Worm (Caenorhabditis elegans) whole organism, late embryonic: ENCODE measurements around the gene R05H5.3.

Source experiments
- C08G9.2 ChIP-seq: sonication (generic microtip); optimal IDR thresholded peaks from 2 replicates; lab custom pipeline; 2016; ENCODE audit warnings: mild to moderate bottlenecking, missing genetic modification characterization, moderate library complexity, missing compliant biosample characterization
- C38D4.7 ChIP-seq: fragments of 200-800 bp; sonication (Bioruptor generic); optimal IDR thresholded peaks from 2 replicates; lab custom pipeline; 2018; ENCODE audit warnings: mild to moderate bottlenecking, missing genetic modification characterization, moderate library complexity, missing compliant biosample characterization
- F13H6.1 ChIP-seq: sonication (generic microtip); optimal IDR thresholded peaks from 2 replicates; lab custom pipeline; 2016; ENCODE audit warnings: missing genetic modification characterization, missing compliant biosample characterization
- K02D7.2 ChIP-seq: sonication (generic microtip); optimal IDR thresholded peaks from 2 replicates; lab custom pipeline; 2017; ENCODE audit warnings: mild to moderate bottlenecking, missing genetic modification characterization, missing compliant biosample characterization
- K09A11.1 ChIP-seq: sonication (generic microtip); optimal IDR thresholded peaks from 2 replicates; lab custom pipeline; 2017; ENCODE audit warnings: antibody characterized with exemption, mild to moderate bottlenecking, missing genetic modification characterization, missing compliant biosample characterization; ENCODE audit not compliant: insufficient read depth
- T23F11.4 ChIP-seq: fragments of 200-800 bp; sonication (Bioruptor generic); optimal IDR thresholded peaks from 2 replicates; lab custom pipeline; 2018; ENCODE audit warnings: mild to moderate bottlenecking, missing genetic modification characterization, missing compliant biosample characterization
- Y22D7AL.16 ChIP-seq: sonication (generic microtip); optimal IDR thresholded peaks from 2 replicates; lab custom pipeline; 2016; ENCODE audit warnings: missing genetic modification characterization, missing compliant biosample characterization
- ahr-1 ChIP-seq: sonication (generic microtip); optimal IDR thresholded peaks from 2 replicates; lab custom pipeline; 2016; ENCODE audit warnings: missing genetic modification characterization, missing compliant biosample characterization
- ama-1 ChIP-seq: fragments of 150-350 bp; optimal IDR thresholded peaks from 2 replicates; lab custom pipeline; 2014
- ceh-18 ChIP-seq: sonication (generic microtip); optimal IDR thresholded peaks from 2 replicates; lab custom pipeline; 2016; ENCODE audit warnings: missing genetic modification characterization, missing compliant biosample characterization
- ceh-19 ChIP-seq: fragments of 200-800 bp; sonication (Bioruptor generic); optimal IDR thresholded peaks from 2 replicates; lab custom pipeline; 2018; ENCODE audit warnings: mild to moderate bottlenecking, missing genetic modification characterization, missing compliant biosample characterization
- ceh-22 ChIP-seq: sonication (generic microtip); optimal IDR thresholded peaks from 2 replicates; lab custom pipeline; 2017; ENCODE audit warnings: missing biosample characterization, missing genetic modification characterization
- ceh-24 ChIP-seq: sonication (generic microtip); optimal IDR thresholded peaks from 2 replicates; lab custom pipeline; 2016; ENCODE audit warnings: mild to moderate bottlenecking, missing genetic modification characterization, missing compliant biosample characterization
- ceh-31 ChIP-seq: sonication (generic microtip); optimal IDR thresholded peaks from 2 replicates; lab custom pipeline; 2016; ENCODE audit warnings: missing genetic modification characterization, missing compliant biosample characterization
- ceh-6 ChIP-seq: fragments of 200-800 bp; sonication (Bioruptor generic); optimal IDR thresholded peaks from 2 replicates; lab custom pipeline; 2018; ENCODE audit warnings: mild to moderate bottlenecking, missing genetic modification characterization, missing compliant biosample characterization
- ceh-9 ChIP-seq: sonication (generic microtip); optimal IDR thresholded peaks from 2 replicates; lab custom pipeline; 2016; ENCODE audit warnings: mild to moderate bottlenecking, missing genetic modification characterization, inconsistent platforms, missing compliant biosample characterization
- che-1 ChIP-seq: sonication (generic microtip); optimal IDR thresholded peaks from 2 replicates; lab custom pipeline; 2016; ENCODE audit warnings: mild to moderate bottlenecking, missing genetic modification characterization, missing compliant biosample characterization
- dmd-4 ChIP-seq: sonication (generic microtip); optimal IDR thresholded peaks from 2 replicates; lab custom pipeline; 2016; ENCODE audit warnings: borderline replicate concordance, missing genetic modification characterization, missing compliant biosample characterization
- dve-1 ChIP-seq: sonication (generic microtip); optimal IDR thresholded peaks from 2 replicates; lab custom pipeline; 2017; ENCODE audit warnings: antibody characterized with exemption, mild to moderate bottlenecking, missing genetic modification characterization, missing compliant biosample characterization
- elt-2 ChIP-seq: sonication (generic microtip); optimal IDR thresholded peaks from 2 replicates; lab custom pipeline; 2016; ENCODE audit warnings: missing genetic modification reagents, missing genetic modification characterization, missing compliant biosample characterization
- elt-4 ChIP-seq: sonication (generic microtip); optimal IDR thresholded peaks from 2 replicates; lab custom pipeline; 2016; ENCODE audit warnings: missing genetic modification characterization, missing compliant biosample characterization
- ets-4 ChIP-seq: sonication (generic microtip); optimal IDR thresholded peaks from 2 replicates; lab custom pipeline; 2016; ENCODE audit warnings: missing genetic modification characterization, missing compliant biosample characterization
- fkh-6 ChIP-seq: sonication (generic microtip); optimal IDR thresholded peaks from 2 replicates; lab custom pipeline; 2016; ENCODE audit warnings: missing genetic modification characterization, missing compliant biosample characterization
- gmeb-2 ChIP-seq: sonication (generic microtip); optimal IDR thresholded peaks from 2 replicates; lab custom pipeline; 2016; ENCODE audit warnings: missing genetic modification characterization, inconsistent platforms, missing compliant biosample characterization
- hlh-15 ChIP-seq: sonication (generic microtip); optimal IDR thresholded peaks from 2 replicates; lab custom pipeline; 2016; ENCODE audit warnings: missing genetic modification characterization, missing compliant biosample characterization
- hlh-30 ChIP-seq: sonication (generic microtip); optimal IDR thresholded peaks from 2 replicates; lab custom pipeline; 2017; ENCODE audit warnings: antibody characterized with exemption, missing genetic modification characterization, missing compliant biosample characterization; ENCODE audit not compliant: insufficient read depth
- lin-11 ChIP-seq: fragments of 200-800 bp; sonication (Bioruptor generic); optimal IDR thresholded peaks from 2 replicates; lab custom pipeline; 2018; ENCODE audit warnings: mild to moderate bottlenecking, missing genetic modification characterization, missing compliant biosample characterization
- madf-2 ChIP-seq: sonication (generic microtip); optimal IDR thresholded peaks from 2 replicates; lab custom pipeline; 2017; ENCODE audit warnings: missing genetic modification characterization, missing compliant biosample characterization
- mec-3 ChIP-seq: sonication (generic microtip); optimal IDR thresholded peaks from 2 replicates; lab custom pipeline; 2016; ENCODE audit warnings: borderline replicate concordance, missing genetic modification characterization, missing compliant biosample characterization
- nhr-232 ChIP-seq: sonication (generic microtip); optimal IDR thresholded peaks from 2 replicates; lab custom pipeline; 2016; ENCODE audit warnings: missing genetic modification characterization, missing compliant biosample characterization
- npax-4 ChIP-seq: sonication (generic microtip); optimal IDR thresholded peaks from 2 replicates; lab custom pipeline; 2016; ENCODE audit warnings: missing genetic modification characterization, missing compliant biosample characterization
- pag-3 ChIP-seq: sonication (generic microtip); optimal IDR thresholded peaks from 2 replicates; lab custom pipeline; 2016; ENCODE audit warnings: missing compliant biosample characterization, missing genetic modification characterization, borderline replicate concordance
- pax-1 ChIP-seq: fragments of 150-350 bp; optimal IDR thresholded peaks from 2 replicates; lab custom pipeline; 2014; ENCODE audit warnings: missing biosample characterization, missing genetic modification characterization
- pha-2 ChIP-seq: sonication (generic microtip); optimal IDR thresholded peaks from 2 replicates; lab custom pipeline; 2017; ENCODE audit warnings: mild to moderate bottlenecking, missing genetic modification characterization, missing compliant biosample characterization
- pros-1 ChIP-seq: fragments of 150-350 bp; optimal IDR thresholded peaks from 2 replicates; lab custom pipeline; 2014; ENCODE audit warnings: missing biosample characterization, missing genetic modification reagents, missing genetic modification characterization
- syd-9 ChIP-seq: sonication (generic microtip); optimal IDR thresholded peaks from 2 replicates; lab custom pipeline; 2016; ENCODE audit warnings: mild to moderate bottlenecking, missing genetic modification characterization, moderate library complexity, missing compliant biosample characterization
- tbx-7 ChIP-seq: sonication (generic microtip); optimal IDR thresholded peaks from 2 replicates; lab custom pipeline; 2016; ENCODE audit warnings: missing genotype, missing genetic modification characterization, missing compliant biosample characterization
- unc-42 ChIP-seq: sonication (generic microtip); optimal IDR thresholded peaks from 2 replicates; lab custom pipeline; 2016; ENCODE audit warnings: missing genotype, missing genetic modification characterization, missing compliant biosample characterization
- zip-5 ChIP-seq: sonication (generic microtip); optimal IDR thresholded peaks from 2 replicates; lab custom pipeline; 2016; ENCODE audit warnings: missing genetic modification characterization, missing compliant biosample characterization
- ztf-16 ChIP-seq: sonication (generic microtip); optimal IDR thresholded peaks from 2 replicates; lab custom pipeline; 2017; ENCODE audit warnings: missing genetic modification characterization, missing compliant biosample characterization

R05H5.3 gene

ce11 chrII:10227030-10227429, 29.6 kb downstream of the R05H5.3 start, which contains the start of gene srh-135:
TSS of gene srh-135 (minus strand) at chrII:10227130.
- TF ChIP-seq madf-2 (no peak), syd-9 (tag; lab: Kevin White, UChicago) (no peak), dmd-4 (tag; lab: Kevin White, UChicago) (no peak), mec-3 (no peak), zip-5 (no peak), pros-1 (no peak), ceh-18 (no peak), npax-4 (tag; lab: Kevin White, UChicago) (no peak), K09A11.1 (no peak), ahr-1 (tag; lab: Kevin White, UChicago) (no peak), ceh-24 (tag; lab: Kevin White, UChicago) (no peak), unc-42 (tag; lab: Kevin White, UChicago) (no peak), hlh-15 (tag; lab: Kevin White, UChicago) (no peak), nhr-232 (tag; lab: Kevin White, UChicago) (no peak), Y22D7AL.16 (tag; lab: Kevin White, UChicago) (no peak), elt-4 (tag; lab: Kevin White, UChicago) (no peak), ceh-22 (tag; lab: Kevin White, UChicago) (no peak)

DNA sequence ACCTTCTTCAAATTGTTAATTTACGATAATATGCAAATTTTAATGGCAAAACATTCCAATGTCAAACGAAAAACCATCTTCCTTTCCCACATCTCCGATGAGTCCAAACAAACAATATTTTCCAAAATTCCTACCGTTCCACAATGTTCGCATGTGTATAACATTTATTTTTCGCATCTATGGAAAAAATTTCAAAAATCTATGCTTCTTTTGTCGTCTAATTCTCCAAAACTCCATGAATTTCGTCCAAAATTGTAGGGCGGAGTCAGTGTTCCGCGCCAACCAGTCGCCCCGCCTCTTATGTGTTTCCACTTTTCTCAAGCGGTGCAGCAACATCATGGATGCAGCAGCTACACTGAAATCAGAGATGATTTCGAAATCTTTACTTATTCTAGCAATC, 33.5 kb downstream of the R05H5.3 start, which contains the start of gene T01E8.8:
T01E8.8 (plus strand) TSS at position 301 of the 400 bp plus-strand sequence.
- no peak for TF ChIP-seq K02D7.2
- TF ChIP-seq elt-2 (tag; lab: Kevin White, UChicago) = no peak
- TF ChIP-seq nhr-232 (tag; lab: Kevin White, UChicago) = no peak
- no peak for TF ChIP-seq npax-4 (tag; lab: Kevin White, UChicago)
- no peak for TF ChIP-seq C08G9.2 (tag; lab: Kevin White, UChicago)
- no peak for TF ChIP-seq T23F11.4
- no peak for TF ChIP-seq ceh-9 (tag; lab: Kevin White, UChicago)
- TF ChIP-seq pax-1 (tag; lab: Kevin White, UChicago) = no peak
- TF ChIP-seq ets-4 (tag; lab: Kevin White, UChicago) = no peak
- no peak for TF ChIP-seq dmd-4 (tag; lab: Kevin White, UChicago)

DNA sequence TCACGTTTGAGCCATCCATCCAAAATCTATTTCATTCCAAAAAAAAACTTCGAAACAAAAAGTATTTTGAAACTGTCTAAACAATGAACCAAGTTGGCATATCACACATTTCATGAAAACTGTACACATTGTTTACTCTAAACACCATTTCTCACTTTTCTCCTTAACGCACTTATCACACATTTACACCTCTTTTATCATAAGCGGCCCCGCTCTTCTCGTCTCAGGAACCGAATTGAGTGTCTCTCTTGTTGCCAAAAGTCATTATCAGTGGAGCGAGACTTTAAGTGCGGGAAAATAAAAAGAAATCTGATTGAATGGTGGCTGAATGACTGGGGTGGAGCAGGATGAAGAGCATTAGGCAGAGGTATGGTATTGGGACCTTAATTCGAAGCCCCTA, 34.4 kb downstream of the R05H5.3 start:
- TF ChIP-seq che-1 (tag; lab: Kevin White, UChicago) (no peak), elt-2 (tag; lab: Kevin White, UChicago) (peak; percentile 60), pax-1 (tag; lab: Kevin White, UChicago) (peak; percentile 42), elt-4 (tag; lab: Kevin White, UChicago) (no peak), ceh-24 (tag; lab: Kevin White, UChicago) (no peak), tbx-7 (tag; lab: Kevin White, UChicago) (no peak), F13H6.1 (no peak), ztf-16 (tag; lab: Kevin White, UChicago) (no peak)

- TF ChIP-seq gmeb-2 (tag; lab: Kevin White, UChicago) = no peak
- TF ChIP-seq, all 69 proteins: peak for 0
Observed at ce11 chrII:10234398-10234797, 37.0 kb downstream of the R05H5.3 start, which contains the start of gene ubxn-5. TSS of gene ubxn-5 (minus strand) at chrII:10234498.

DNA sequence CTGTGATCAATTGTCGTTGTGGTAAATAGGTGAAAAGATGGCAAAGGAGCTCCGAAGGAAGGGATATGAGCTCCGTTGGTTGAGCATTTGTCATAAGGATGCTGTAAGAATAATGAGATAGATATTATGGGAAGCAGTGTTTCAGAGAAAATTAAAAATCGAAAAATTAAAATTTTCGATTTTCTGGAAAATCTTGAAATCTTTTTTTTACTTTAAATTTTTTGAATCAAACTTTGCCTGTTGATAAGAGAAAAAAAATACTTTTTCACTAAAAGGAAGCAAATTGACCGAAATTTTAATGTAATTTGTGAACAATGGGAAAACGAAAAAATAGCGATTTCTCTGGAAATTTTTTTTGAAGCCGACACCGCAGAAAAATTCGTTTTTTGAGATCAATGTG, 42.2 kb downstream of the R05H5.3 start, which contains the start of gene mec-15:
mec-15 (minus strand) TSS at position 101 of the 400 bp plus-strand sequence.
- TF ChIP-seq C38D4.7 (no peak), pha-2 (no peak), nhr-232 (tag; lab: Kevin White, UChicago) (no peak), pag-3 (tag; lab: Kevin White, UChicago) (no peak), C08G9.2 (tag; lab: Kevin White, UChicago) (no peak), ceh-6 (no peak), ceh-31 (tag; lab: Kevin White, UChicago) (no peak), ztf-16 (tag; lab: Kevin White, UChicago) (no peak), ceh-19 (GFP tag; lab: Kevin White, UChicago) (no peak), unc-42 (tag; lab: Kevin White, UChicago) (no peak), elt-2 (tag; lab: Kevin White, UChicago) (no peak), hlh-30 (tag; lab: Kevin White, UChicago) (no peak), lin-11 (tag; lab: Kevin White, UChicago) (no peak), T23F11.4 (no peak), dmd-4 (tag; lab: Kevin White, UChicago) (no peak), fkh-6 (tag; lab: Kevin White, UChicago) (no peak), dve-1 (tag; lab: Kevin White, UChicago) (no peak), ama-1 (lab: Kevin White, UChicago) (no peak), npax-4 (tag; lab: Kevin White, UChicago) (no peak)
